Worm (Caenorhabditis elegans): ENCODE measurements around the gene srx-87.

srx-87 gene

DNA sequence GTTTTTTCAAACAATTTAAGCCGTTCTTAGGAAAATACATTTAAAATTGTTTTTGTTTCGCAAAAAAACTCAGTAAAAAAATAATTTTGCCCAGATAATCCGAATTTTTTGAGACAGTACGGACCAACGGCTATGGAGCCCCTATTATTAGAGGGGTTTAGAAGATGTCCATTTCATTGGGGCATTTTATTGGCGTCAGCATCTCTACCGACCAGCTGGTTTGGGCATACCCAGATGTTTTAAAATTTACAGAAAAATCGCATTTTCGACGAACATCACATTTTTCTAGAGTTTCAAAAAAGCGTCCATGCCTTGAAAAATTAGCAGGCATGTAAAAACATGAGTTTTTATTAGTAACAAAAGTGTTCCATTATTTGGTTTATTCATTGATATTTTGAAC is 23.4 kb upstream of the srx-87 start:
- no peak for TF ChIP-seq skn-1 (tag; optimal IDR thresholded peaks at IDR 0.05)
- TF ChIP-seq nhr-28 (tag; optimal IDR thresholded peaks at IDR 0.05) = no peak
- TF ChIP-seq nhr-77 (tag; optimal IDR thresholded peaks at IDR 0.05) = no peak
- no peak for TF ChIP-seq jun-1 (tag; optimal IDR thresholded peaks at IDR 0.05)
- no peak for TF ChIP-seq unc-39 (tag; optimal IDR thresholded peaks at IDR 0.05)
- no peak for TF ChIP-seq pha-4 (tag; optimal IDR thresholded peaks at IDR 0.05)

DNA sequence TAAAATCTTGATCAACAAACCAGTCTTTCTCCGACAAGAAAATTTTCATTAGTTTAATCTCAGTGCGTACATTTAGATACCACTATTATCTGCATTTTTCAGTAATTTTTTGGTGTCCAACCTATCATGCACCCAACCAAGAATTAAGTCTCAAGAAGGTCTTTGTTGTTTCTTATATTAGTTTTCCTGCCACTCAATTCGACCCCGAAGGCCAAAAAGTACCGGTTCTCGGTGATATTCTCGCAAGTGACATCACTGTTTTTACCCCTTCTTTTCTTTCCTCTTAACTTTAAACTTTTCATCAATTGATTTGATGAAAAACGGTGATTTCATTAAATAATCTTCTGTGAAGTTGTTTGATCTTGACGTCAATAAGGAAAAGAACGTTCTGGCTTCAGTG is 21.1 kb upstream of the srx-87 start, which contains the start of gene F38B7.2:
F38B7.2 (plus strand) TSS at position 400 of the 400 bp plus-strand sequence.
- TF ChIP-seq ceh-16 (tag; optimal IDR thresholded peaks at IDR 0.05) = no peak
- no peak for TF ChIP-seq ceh-82 (tag; optimal IDR thresholded peaks at IDR 0.05)
- no peak for TF ChIP-seq skn-1 (tag; optimal IDR thresholded peaks at IDR 0.05)
- TF ChIP-seq fos-1 (tag; optimal IDR thresholded peaks at IDR 0.05) = no peak
- TF ChIP-seq hmg-11 (tag; optimal IDR thresholded peaks at IDR 0.05) = no peak
- no peak for TF ChIP-seq unc-62 (GFP tag; optimal IDR thresholded peaks at IDR 0.05)
- no peak for TF ChIP-seq sea-2 (GFP tag; optimal IDR thresholded peaks at IDR 0.05)
- TF ChIP-seq fkh-10 (GFP tag; optimal IDR thresholded peaks at IDR 0.05) = no peak
- TF ChIP-seq nhr-76 (tag; optimal IDR thresholded peaks at IDR 0.05) = no peak
- TF ChIP-seq elt-3 (tag; optimal IDR thresholded peaks at IDR 0.05) = no peak
- TF ChIP-seq lin-39 (tag; optimal IDR thresholded peaks at IDR 0.05) = no peak
- TF ChIP-seq egl-5 (tag; optimal IDR thresholded peaks at IDR 0.05) = no peak
- no peak for TF ChIP-seq aly-2 (tag; optimal IDR thresholded peaks at IDR 0.05)
- TF ChIP-seq nfya-1 (tag; optimal IDR thresholded peaks at IDR 0.05; ENCODE audit: insufficient read depth) = peak; percentile 11
- TF ChIP-seq nhr-237 (tag; optimal IDR thresholded peaks at IDR 0.05) = no peak
- TF ChIP-seq nhr-43 (tag; optimal IDR thresholded peaks at IDR 0.05; ENCODE audit: poor library complexity, severe bottlenecking) = peak; percentile 68
- no peak for TF ChIP-seq eor-1 (tag; optimal IDR thresholded peaks at IDR 0.05)
- TF ChIP-seq R02D3.7 (tag; optimal IDR thresholded peaks at IDR 0.05) = no peak
- no peak for TF ChIP-seq nhr-11 (tag; optimal IDR thresholded peaks at IDR 0.05)
- TF ChIP-seq nhr-77 (tag; optimal IDR thresholded peaks at IDR 0.05) = no peak
- TF ChIP-seq ztf-4 (tag; optimal IDR thresholded peaks at IDR 0.05) = no peak
- no peak for TF ChIP-seq fkh-2 (tag; optimal IDR thresholded peaks at IDR 0.05)
- no peak for TF ChIP-seq nhr-12 (tag; optimal IDR thresholded peaks at IDR 0.05)
- TF ChIP-seq egl-27 (tag; optimal IDR thresholded peaks at IDR 0.05) = peak; percentile 28
- peak; percentile 76 for TF ChIP-seq nhr-25 (tag; optimal IDR thresholded peaks at IDR 0.05)
- no peak for TF ChIP-seq nhr-28 (tag; optimal IDR thresholded peaks at IDR 0.05)
- no peak for TF ChIP-seq mml-1 (tag; optimal IDR thresholded peaks at IDR 0.05)
- TF ChIP-seq ceh-9 (tag; optimal IDR thresholded peaks at IDR 0.05) = no peak
- no peak for TF ChIP-seq unc-39 (tag; optimal IDR thresholded peaks at IDR 0.05)
- TF ChIP-seq pqm-1 (tag; optimal IDR thresholded peaks at IDR 0.05) = no peak
- no peak for TF ChIP-seq snpc-4 (tag; optimal IDR thresholded peaks at IDR 0.05)
- TF ChIP-seq nhr-67 (tag; optimal IDR thresholded peaks at IDR 0.05) = no peak
- no peak for TF ChIP-seq tbx-2 (tag; optimal IDR thresholded peaks at IDR 0.05)
- TF ChIP-seq zag-1 (tag; optimal IDR thresholded peaks at IDR 0.05) = no peak
- TF ChIP-seq nhr-23 (tag; optimal IDR thresholded peaks at IDR 0.05) = peak; percentile 72
- no peak for TF ChIP-seq lin-15B (tag; optimal IDR thresholded peaks at IDR 0.05)
- TF ChIP-seq ztf-11 (tag; optimal IDR thresholded peaks at IDR 0.05) = no peak
- TF ChIP-seq ZK546.5 (tag; optimal IDR thresholded peaks at IDR 0.05) = no peak
- no peak for TF ChIP-seq lsy-12 (tag; optimal IDR thresholded peaks at IDR 0.05)
- no peak for TF ChIP-seq elt-2 (tag; optimal IDR thresholded peaks at IDR 0.05)
- TF ChIP-seq ceh-28 (tag; optimal IDR thresholded peaks at IDR 0.05) = no peak
- TF ChIP-seq daf-12 (tag; optimal IDR thresholded peaks at IDR 0.05) = no peak
- no peak for TF ChIP-seq pha-4 (tag; optimal IDR thresholded peaks at IDR 0.05)
- peak; percentile 29 for TF ChIP-seq elt-1 (tag; optimal IDR thresholded peaks at IDR 0.05)
- TF ChIP-seq ama-1 (optimal IDR thresholded peaks at IDR 0.05) = no peak
- TF ChIP-seq jun-1 (tag; optimal IDR thresholded peaks at IDR 0.05) = no peak
- no peak for TF ChIP-seq mdl-1 (tag; optimal IDR thresholded peaks at IDR 0.05)

Measured in whole organism, L3 larva.